Worm (Caenorhabditis elegans): ENCODE results near the gene R04A9.6.

R04A9.6 gene

DNA sequence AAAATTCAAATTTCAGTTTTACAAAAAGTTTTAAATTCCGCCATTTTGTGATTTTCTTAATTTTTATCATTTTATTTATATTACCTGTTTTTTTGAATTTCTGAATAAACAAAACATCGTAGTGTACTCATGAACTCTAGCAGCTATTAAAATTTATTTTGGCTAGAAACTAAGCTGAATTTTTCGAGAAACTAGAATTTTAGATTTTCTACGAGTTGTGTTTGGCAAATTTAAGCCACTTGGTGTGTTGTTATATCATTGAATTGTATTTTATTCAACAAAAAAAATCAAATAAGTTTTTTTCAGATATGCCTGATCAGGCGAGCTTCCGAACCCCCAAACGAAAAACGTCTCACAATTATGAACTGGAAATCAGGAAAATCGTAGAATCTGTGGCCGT is at the start of gene R04A9.6:
Gene R04A9.6, plus strand, starts transcription at position 301 of the 400 bp plus-strand sequence.
- peak; percentile 37 for TF ChIP-seq nhr-85 (tag)
- no peak for TF ChIP-seq unc-130 (tag; optimal IDR thresholded peaks at IDR 0.05)

DNA sequence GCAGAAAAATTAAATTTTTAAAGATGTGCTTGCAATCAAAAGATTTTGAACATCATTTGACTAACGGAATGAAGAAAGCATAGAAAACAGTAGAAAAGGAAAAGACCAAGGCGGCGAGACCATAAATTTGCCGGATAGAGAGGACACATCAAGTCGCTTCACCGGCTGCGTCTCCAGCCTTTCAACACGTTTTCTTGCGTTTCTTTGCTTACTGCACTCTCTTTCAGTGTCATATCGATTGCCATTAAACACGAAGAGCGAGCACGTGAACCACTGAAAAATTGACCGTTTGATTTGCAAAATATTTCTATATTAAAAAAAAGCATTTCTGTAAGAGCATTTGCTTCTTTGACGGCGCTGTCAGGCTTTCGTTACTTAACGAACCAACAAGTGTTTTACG is 49.2 kb upstream of the R04A9.6 start:
- TF ChIP-seq vab-15 (tag; optimal IDR thresholded peaks at IDR 0.05) = no peak
- TF ChIP-seq pax-3 (tag; optimal IDR thresholded peaks at IDR 0.05) = no peak
- no peak for TF ChIP-seq egl-13 (tag; optimal IDR thresholded peaks at IDR 0.05)
- TF ChIP-seq lsy-2 (tag; optimal IDR thresholded peaks at IDR 0.05) = peak; percentile 9 to 39
- TF ChIP-seq mdl-1 (tag; optimal IDR thresholded peaks at IDR 0.05) = peak in 1 of 2 experiments; percentile 68
- TF ChIP-seq hpl-2 (GFP tag; optimal IDR thresholded peaks at IDR 0.05) = no peak
- peak; percentile 24 for TF ChIP-seq nhr-47 (tag; optimal IDR thresholded peaks at IDR 0.05)
- TF ChIP-seq efl-1 (optimal IDR thresholded peaks at IDR 0.05) = peak in 1 of 2 experiments; percentile 16
- TF ChIP-seq efl-1 (GFP tag; optimal IDR thresholded peaks at IDR 0.05 in 1 of 2) = no peak
- TF ChIP-seq mep-1 (tag; optimal IDR thresholded peaks at IDR 0.05) = peak; percentile 31
- no peak for TF ChIP-seq lin-39 (tag; optimal IDR thresholded peaks at IDR 0.05)
- no peak for TF ChIP-seq snpc-4 (tag; optimal IDR thresholded peaks at IDR 0.05)
- peak in 1 of 3 experiments; percentile 37 for TF ChIP-seq ceh-82 (tag; optimal IDR thresholded peaks at IDR 0.05)
- peak; percentile 51 for TF ChIP-seq snu-23 (GFP tag; optimal IDR thresholded peaks at IDR 0.05)
- TF ChIP-seq dsc-1 (tag; optimal IDR thresholded peaks at IDR 0.05) = no peak
- TF ChIP-seq irx-1 (tag; optimal IDR thresholded peaks at IDR 0.05) = no peak
- no peak for TF ChIP-seq nhr-11 (tag; optimal IDR thresholded peaks at IDR 0.05)
- peak; percentile 10 for TF ChIP-seq tbx-2 (tag; optimal IDR thresholded peaks at IDR 0.05)
- TF ChIP-seq elt-2 (tag; optimal IDR thresholded peaks at IDR 0.05) = no peak
- TF ChIP-seq C34B4.2 (tag; optimal IDR thresholded peaks at IDR 0.05) = no peak
- no peak for TF ChIP-seq nhr-85 (tag)
- no peak for TF ChIP-seq nhr-12 (tag; optimal IDR thresholded peaks at IDR 0.05)
- TF ChIP-seq zip-4 (GFP tag; optimal IDR thresholded peaks at IDR 0.05) = no peak
- no peak for TF ChIP-seq xbp-1 (tag; optimal IDR thresholded peaks at IDR 0.05)
- no peak for TF ChIP-seq isw-1 (GFP tag; IDR thresholded peaks at IDR 0.05)
- no peak for TF ChIP-seq F16B12.6 (tag; optimal IDR thresholded peaks at IDR 0.05)
- peak; percentile 34 to 51 for TF ChIP-seq lin-35 (GFP tag; optimal IDR thresholded peaks at IDR 0.05)
- TF ChIP-seq mef-2 (tag; optimal IDR thresholded peaks at IDR 0.05) = no peak
- TF ChIP-seq unc-98 (GFP tag; IDR thresholded peaks at IDR 0.05) = no peak
- TF ChIP-seq lin-14 (GFP tag; optimal IDR thresholded peaks at IDR 0.05) = peak; percentile 58
- no peak for TF ChIP-seq sup-37 (GFP tag; optimal IDR thresholded peaks at IDR 0.05)
- no peak for TF ChIP-seq ceh-8 (GFP tag; optimal IDR thresholded peaks at IDR 0.05)
- no peak for TF ChIP-seq C04F5.9 (tag; optimal IDR thresholded peaks at IDR 0.05)
- TF ChIP-seq swsn-7 (tag; optimal IDR thresholded peaks at IDR 0.05) = peak; percentile 2
- no peak for TF ChIP-seq fos-1 (tag; optimal IDR thresholded peaks at IDR 0.05)
- TF ChIP-seq nhr-71 (tag; optimal IDR thresholded peaks at IDR 0.05) = peak; percentile 20
- 0 out of 2 replicates have a peak, but pooled peaks have one; percentile 24 for TF ChIP-seq nhr-19 (GFP tag; conservative IDR thresholded peaks at IDR 0.05)
- TF ChIP-seq ztf-4 (tag; optimal IDR thresholded peaks at IDR 0.05) = no peak
- TF ChIP-seq ets-5 (GFP tag; IDR thresholded peaks at IDR 0.05) = no peak
- no peak for TF ChIP-seq nhr-84 (tag; optimal IDR thresholded peaks at IDR 0.05)
- TF ChIP-seq blmp-1 (tag; optimal IDR thresholded peaks at IDR 0.05) = peak; percentile 34
- TF ChIP-seq lin-13 (GFP tag; optimal IDR thresholded peaks at IDR 0.05) = no peak
- no peak for TF ChIP-seq ceh-90 (tag; optimal IDR thresholded peaks at IDR 0.05)
- no peak for TF ChIP-seq dpl-1 (GFP tag; optimal IDR thresholded peaks at IDR 0.05)
- TF ChIP-seq sptf-1 (tag; optimal IDR thresholded peaks at IDR 0.05) = no peak

Measured in whole organism, L1 larva.